Worm (Caenorhabditis elegans): ENCODE results near the gene acbp-6.

ce11 chrII:11964847-11965246, 8.7 kb downstream of the acbp-6 start:
- TF ChIP-seq ref-1 (GFP tag; conservative IDR thresholded peaks at IDR 0.05) (no peak), tab-1 (GFP tag; IDR thresholded peaks at IDR 0.05) (no peak), ztf-29 (GFP tag; IDR thresholded peaks at IDR 0.05) (no peak), med-1 (GFP tag; optimal IDR thresholded peaks at IDR 0.05; ENCODE audit: insufficient read depth) (no peak), T22C8.4 (GFP tag; IDR thresholded peaks at IDR 0.05) (no peak), flt-1 (GFP tag; IDR thresholded peaks at IDR 0.05) (no peak)
